Worm (Caenorhabditis elegans) whole organism, midembryonic: ENCODE results near the gene lgc-48.

ENCODE experiments used
- T22C8.4 ChIP-seq: fragments of 200-800 bp; sonication (Bioruptor generic); IDR thresholded peaks from 2 replicates; pipeline ENCODE4 v1.3.6; 2022; ENCODE audit warnings: missing genetic modification characterization, missing compliant biosample characterization
- cog-1 ChIP-seq: sonication (generic microtip); optimal IDR thresholded peaks from 2 replicates; lab custom pipeline; 2016; ENCODE audit warnings: missing genetic modification characterization, missing compliant biosample characterization
- flt-1 ChIP-seq: fragments of 200-800 bp; sonication (Bioruptor generic); IDR thresholded peaks from 2 replicates; pipeline ENCODE4 v1.3.6; 2022; ENCODE audit warnings: missing genetic modification characterization, missing compliant biosample characterization
- klf-2 ChIP-seq: fragments of 200-800 bp; sonication (Bioruptor generic); conservative IDR thresholded peaks from 2 replicates; pipeline ENCODE4 v1.3.6; 2022; ENCODE audit warnings: missing genetic modification reagents, missing genetic modification characterization, missing compliant biosample characterization
- med-1 ChIP-seq: sonication (generic microtip); optimal IDR thresholded peaks from 2 replicates; lab custom pipeline; 2017; ENCODE audit warnings: missing genetic modification characterization, mild to moderate bottlenecking, missing compliant biosample characterization, antibody characterized with exemption, missing genetic modification reagents; ENCODE audit not compliant: insufficient read depth
- ref-1 ChIP-seq: fragments of 200-800 bp; sonication (Bioruptor generic); conservative IDR thresholded peaks from 2 replicates; pipeline ENCODE4 v1.3.6; 2022; ENCODE audit warnings: missing genetic modification reagents, missing genetic modification characterization, missing compliant biosample characterization
- tab-1 ChIP-seq: fragments of 200-800 bp; sonication (Bioruptor generic); IDR thresholded peaks from 2 replicates; pipeline ENCODE4 v1.3.6; 2022; ENCODE audit warnings: missing genetic modification characterization, missing compliant biosample characterization
- ztf-23 ChIP-seq: fragments of 200-800 bp; sonication (Bioruptor generic); IDR thresholded peaks from 2 replicates; pipeline ENCODE4 v1.3.6; 2022; ENCODE audit warnings: missing genetic modification reagents, missing genetic modification characterization, missing compliant biosample characterization
- ztf-29 ChIP-seq: fragments of 200-800 bp; sonication (Bioruptor generic); IDR thresholded peaks from 2 replicates; pipeline ENCODE4 v1.3.6; 2022; ENCODE audit warnings: missing genetic modification reagents, missing genetic modification characterization, missing compliant biosample characterization

Gene lgc-48

DNA sequence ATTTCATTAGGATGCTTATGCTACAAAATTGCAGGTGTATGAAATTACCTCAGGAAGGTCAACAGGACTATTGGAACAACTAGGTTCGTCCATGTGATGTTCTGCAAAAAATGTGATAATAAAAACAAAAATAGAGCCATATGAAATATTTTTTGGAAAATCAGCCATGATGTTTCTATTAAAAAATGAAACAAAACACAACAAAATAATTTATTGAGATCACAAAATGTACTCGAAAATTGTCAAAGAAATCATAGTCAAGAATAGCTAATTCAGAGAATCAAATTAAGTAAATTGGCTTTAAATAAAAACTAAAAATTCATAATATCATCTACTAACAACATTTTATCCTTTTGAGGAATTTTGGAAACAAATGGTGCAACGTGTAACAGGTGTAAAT lies 9.1 kb upstream of the lgc-48 start, which contains the start of gene nhr-129:
nhr-129 (minus strand) TSS at position 101 of the 400 bp plus-strand sequence.
- no peak for TF ChIP-seq tab-1 (GFP tag; lab: Robert Waterston, UW)
- no peak for TF ChIP-seq ref-1
- no peak for TF ChIP-seq cog-1 (tag; lab: Kevin White, UChicago)
- TF ChIP-seq T22C8.4 (GFP tag; lab: Robert Waterston, UW) = no peak
- TF ChIP-seq ztf-23 = no peak
- TF ChIP-seq ztf-29 (GFP tag; lab: Robert Waterston, UW) = no peak
- TF ChIP-seq flt-1 (GFP tag; lab: Robert Waterston, UW) = no peak
- no peak for TF ChIP-seq med-1 (GFP tag; lab: Kevin White, UChicago)
- no peak for TF ChIP-seq klf-2 (GFP tag; lab: Robert Waterston, UW)

DNA sequence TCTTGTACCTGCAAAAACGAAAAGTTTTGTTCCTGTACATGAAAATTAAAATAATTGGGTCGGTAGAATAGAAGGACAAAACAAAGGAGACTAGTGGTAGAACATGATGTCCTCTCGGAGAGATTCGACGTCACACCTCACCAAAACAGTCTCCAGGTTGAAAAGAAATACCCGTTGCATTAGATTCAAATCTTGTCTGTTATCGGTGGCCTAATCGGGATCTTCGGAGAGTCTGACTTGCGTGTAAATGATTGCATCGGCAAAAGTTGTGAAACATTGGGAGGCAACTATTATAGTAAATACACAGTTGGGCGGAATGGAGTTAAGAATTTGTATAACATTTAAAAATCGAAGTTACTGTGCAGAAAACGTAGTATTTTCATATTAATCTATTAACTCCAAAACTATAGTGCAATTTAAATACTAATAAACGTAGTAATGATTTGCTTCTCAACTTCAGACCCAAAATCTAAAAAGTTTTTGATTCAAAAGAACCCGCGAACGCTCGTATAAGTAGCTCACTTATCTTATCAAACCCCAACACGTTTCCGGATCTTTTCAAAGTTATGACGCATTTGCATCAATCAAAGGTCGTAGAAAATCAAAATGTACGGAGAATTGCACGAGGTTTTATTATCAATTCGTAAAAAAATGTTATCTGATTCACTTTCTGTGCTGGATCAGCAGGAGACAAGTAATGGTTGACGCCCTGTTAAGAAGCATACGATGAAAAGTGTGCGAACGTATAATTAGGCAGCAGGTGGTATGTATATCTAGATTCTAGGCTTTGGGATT lies 6.5 kb upstream of the lgc-48 start, which contains the start of gene nhr-168:
nhr-168 (minus strand) TSS at position 486 of the 795 bp plus-strand sequence.
- TF ChIP-seq cog-1 (tag; lab: Kevin White, UChicago) = no peak
- no peak for TF ChIP-seq med-1 (GFP tag; lab: Kevin White, UChicago)
- TF ChIP-seq klf-2 (GFP tag; lab: Robert Waterston, UW) = no peak

DNA sequence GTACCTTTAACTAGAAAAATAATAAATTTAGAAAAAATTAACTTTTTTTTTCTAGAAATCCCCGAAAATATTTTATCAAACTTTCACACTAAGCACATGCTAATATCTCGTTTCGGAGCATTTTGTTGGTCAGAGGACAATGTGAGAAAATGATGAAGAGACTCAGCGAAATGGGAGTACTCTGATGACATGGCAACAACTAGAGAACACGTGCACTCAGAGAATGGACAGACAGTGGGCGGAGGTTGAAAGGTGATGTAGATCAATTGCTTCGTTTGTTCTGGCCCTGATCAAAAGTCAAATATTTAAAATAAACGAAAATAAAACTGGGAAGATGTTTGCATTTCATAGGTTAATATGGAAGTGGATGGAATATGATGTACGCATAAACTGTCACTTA lies 5.6 kb upstream of the lgc-48 start:
- no peak for TF ChIP-seq tab-1 (GFP tag; lab: Robert Waterston, UW)
- no peak for TF ChIP-seq med-1 (GFP tag; lab: Kevin White, UChicago)
- no peak for TF ChIP-seq ztf-23
- TF ChIP-seq flt-1 (GFP tag; lab: Robert Waterston, UW) = no peak

DNA sequence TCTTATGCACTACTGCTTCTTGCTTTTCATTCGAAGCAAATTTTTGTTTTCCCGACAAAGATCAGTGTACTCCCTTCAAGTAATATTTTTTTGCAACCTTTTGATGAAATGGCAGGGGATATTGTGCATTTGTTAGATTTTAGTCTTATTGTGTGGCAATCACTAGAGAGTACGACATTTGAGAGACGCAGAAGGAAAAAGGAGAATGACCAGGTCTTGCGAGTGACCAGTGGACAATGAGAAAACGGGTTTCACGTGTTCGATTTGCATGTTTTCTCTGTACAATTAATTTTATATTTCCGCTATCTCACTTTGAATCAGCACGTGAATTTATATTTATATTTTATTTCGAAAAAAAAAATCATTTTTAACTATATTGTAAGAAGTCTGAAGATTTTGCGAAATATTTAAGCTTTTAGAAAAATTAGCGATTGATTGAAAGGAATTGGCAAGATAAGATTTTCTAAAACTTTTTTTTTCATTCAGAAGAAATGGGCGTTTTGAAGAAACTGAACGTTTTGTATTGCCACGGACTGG lies 4.1 kb upstream of the lgc-48 start, which contains the start of gene C50B6.9:
C50B6.9 (plus strand) TSS at position 487 of the 537 bp plus-strand sequence.
- TF ChIP-seq tab-1 (GFP tag; lab: Robert Waterston, UW) = no peak
- TF ChIP-seq ref-1 = no peak
- TF ChIP-seq flt-1 (GFP tag; lab: Robert Waterston, UW) = no peak
- TF ChIP-seq med-1 (GFP tag; lab: Kevin White, UChicago) = no peak
- no peak for TF ChIP-seq T22C8.4 (GFP tag; lab: Robert Waterston, UW)
- TF ChIP-seq ztf-23 = no peak
- no peak for TF ChIP-seq klf-2 (GFP tag; lab: Robert Waterston, UW)
- TF ChIP-seq cog-1 (tag; lab: Kevin White, UChicago) = no peak
- no peak for TF ChIP-seq ztf-29 (GFP tag; lab: Robert Waterston, UW)

DNA sequence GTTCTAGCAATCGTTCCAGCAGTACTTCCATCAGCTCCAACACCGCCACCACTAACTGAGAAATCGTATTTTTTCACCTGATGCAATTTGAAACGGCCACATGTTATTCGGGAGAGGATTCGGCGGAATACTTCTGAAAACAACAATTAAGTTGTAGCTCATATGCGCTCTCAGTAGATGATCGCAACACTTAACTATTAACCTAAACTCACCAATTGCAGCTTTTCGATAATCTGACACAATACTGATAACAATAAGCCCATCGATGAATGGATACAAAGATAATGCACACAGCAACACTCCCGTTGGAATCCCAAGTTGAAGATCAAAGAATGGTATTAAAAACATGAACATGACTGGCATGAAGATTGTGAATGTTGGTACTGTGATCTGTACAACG lies 2.0 kb upstream of the lgc-48 start:
- TF ChIP-seq klf-2 (GFP tag; lab: Robert Waterston, UW) (no peak), ref-1 (no peak), cog-1 (tag; lab: Kevin White, UChicago) (no peak), ztf-29 (GFP tag; lab: Robert Waterston, UW) (no peak), med-1 (GFP tag; lab: Kevin White, UChicago) (no peak), ztf-23 (no peak), tab-1 (GFP tag; lab: Robert Waterston, UW) (no peak), T22C8.4 (GFP tag; lab: Robert Waterston, UW) (no peak)

DNA sequence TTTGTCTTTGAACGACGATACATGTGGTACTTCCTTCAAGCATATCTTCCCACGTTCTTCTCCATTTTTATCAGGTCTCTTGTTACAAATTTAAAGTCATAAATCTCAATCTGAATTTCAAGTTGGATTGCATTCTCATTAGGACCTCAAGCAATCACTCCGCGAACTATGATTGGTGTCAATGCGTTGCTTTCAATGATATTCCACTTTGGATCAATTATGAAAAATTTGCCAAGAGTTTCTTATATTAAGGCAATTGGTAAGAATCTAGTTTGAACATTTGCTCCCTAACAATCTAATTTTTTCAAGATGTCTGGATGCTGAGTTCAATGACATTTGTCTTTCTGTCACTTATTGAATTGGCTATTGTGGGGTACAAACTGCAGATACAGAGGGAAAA lies 2.2 kb downstream of the lgc-48 start:
- TF ChIP-seq ref-1 (no peak), cog-1 (tag; lab: Kevin White, UChicago) (no peak), tab-1 (GFP tag; lab: Robert Waterston, UW) (no peak), ztf-23 (no peak), flt-1 (GFP tag; lab: Robert Waterston, UW) (no peak), klf-2 (GFP tag; lab: Robert Waterston, UW) (no peak), med-1 (GFP tag; lab: Kevin White, UChicago) (no peak), T22C8.4 (GFP tag; lab: Robert Waterston, UW) (no peak), ztf-29 (GFP tag; lab: Robert Waterston, UW) (no peak)

DNA sequence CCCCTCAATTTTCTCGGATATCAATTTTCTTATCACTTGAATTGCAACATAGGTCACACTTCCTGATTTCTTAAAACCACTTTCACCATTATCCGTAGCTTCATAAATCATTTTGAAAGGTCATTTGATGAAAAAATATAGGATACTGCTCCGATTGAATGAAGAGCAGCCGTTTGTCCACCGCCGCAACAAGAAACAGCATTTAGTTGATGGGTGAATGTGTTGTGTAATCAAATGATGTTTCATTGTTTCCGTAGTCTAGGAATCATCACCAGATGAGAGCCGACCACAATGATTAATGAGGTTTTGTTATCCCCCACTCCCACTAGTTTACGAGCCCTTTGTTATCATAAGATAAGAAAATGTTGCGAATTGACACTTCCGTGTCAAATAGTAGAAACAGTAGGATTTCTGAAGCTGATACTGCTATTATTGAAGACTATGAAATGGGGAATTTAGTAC lies 5.9 kb downstream of the lgc-48 start, which contains the start of gene twk-43:
twk-43 (plus strand) TSS at position 412 of the 462 bp plus-strand sequence.
- TF ChIP-seq med-1 (GFP tag; lab: Kevin White, UChicago) (no peak), ref-1 (no peak), tab-1 (GFP tag; lab: Robert Waterston, UW) (no peak), klf-2 (GFP tag; lab: Robert Waterston, UW) (no peak), ztf-29 (GFP tag; lab: Robert Waterston, UW) (no peak), T22C8.4 (GFP tag; lab: Robert Waterston, UW) (no peak), cog-1 (tag; lab: Kevin White, UChicago) (no peak), ztf-23 (no peak), flt-1 (GFP tag; lab: Robert Waterston, UW) (no peak)

DNA sequence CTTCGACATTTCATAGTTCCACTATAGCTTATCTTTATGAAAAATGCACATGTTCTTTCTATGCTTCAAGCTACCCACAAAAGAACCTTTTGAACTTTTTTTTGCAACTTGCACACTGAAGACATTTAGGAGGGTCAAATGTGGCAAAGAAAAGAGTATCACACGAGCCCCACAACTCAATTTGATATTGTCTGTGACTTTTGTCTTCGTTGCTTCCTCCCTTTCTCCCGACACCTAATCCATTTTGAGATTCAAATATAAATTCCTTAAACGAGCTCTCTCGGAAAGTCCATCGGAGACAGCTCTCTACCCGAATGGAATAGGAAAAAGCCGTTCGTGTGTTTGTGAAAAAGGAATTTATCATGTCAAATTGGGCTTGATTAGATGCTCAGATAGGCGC lies 10.3 kb downstream of the lgc-48 start:
- no peak for TF ChIP-seq med-1 (GFP tag; lab: Kevin White, UChicago)

DNA sequence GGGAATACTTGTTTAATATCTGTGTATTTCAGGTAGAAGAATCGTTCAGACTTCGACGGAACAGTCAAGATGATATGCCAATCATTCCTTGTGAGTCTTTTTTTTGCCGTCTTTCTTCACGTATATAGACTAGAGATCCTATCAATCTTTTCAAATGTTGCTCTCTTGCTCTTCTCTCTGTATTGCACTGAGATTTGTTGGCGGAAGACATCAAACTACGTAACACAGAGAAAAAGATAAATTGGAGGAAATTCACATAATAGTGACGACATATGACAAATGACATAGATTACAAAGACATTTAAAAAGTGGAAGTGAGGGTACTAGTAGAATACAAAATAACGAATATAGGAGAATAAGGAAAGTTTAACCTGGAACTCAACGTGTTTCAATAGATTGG lies 11.7 kb downstream of the lgc-48 start:
- TF ChIP-seq cog-1 (tag; lab: Kevin White, UChicago) (no peak), tab-1 (GFP tag; lab: Robert Waterston, UW) (no peak)

DNA sequence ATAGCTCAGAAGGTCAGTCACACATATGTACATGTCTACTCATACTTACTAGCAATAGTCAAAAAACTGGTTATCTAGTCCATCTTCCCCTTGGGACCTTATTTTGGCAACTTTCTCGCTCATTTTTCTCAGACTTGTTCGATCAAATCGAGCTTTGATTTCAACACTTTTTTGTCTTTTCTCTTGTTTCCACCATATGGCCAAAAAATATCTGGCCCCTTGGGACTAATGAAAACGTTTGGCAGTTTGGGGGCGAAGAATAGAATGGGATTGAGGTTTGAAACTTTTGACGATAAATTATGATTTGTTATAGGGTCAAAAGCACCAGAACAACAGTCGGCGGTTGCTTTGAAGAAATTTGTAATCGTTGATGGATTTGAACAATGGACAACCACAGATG lies 12.4 kb downstream of the lgc-48 start:
- TF ChIP-seq med-1 (GFP tag; lab: Kevin White, UChicago) (no peak), ztf-29 (GFP tag; lab: Robert Waterston, UW) (no peak), ztf-23 (no peak), T22C8.4 (GFP tag; lab: Robert Waterston, UW) (no peak), ref-1 (no peak), flt-1 (GFP tag; lab: Robert Waterston, UW) (no peak), tab-1 (GFP tag; lab: Robert Waterston, UW) (no peak)
